Worm (Caenorhabditis elegans): Measurements from ENCODE around the gene F43C11.10.

Gene F43C11.10

DNA sequence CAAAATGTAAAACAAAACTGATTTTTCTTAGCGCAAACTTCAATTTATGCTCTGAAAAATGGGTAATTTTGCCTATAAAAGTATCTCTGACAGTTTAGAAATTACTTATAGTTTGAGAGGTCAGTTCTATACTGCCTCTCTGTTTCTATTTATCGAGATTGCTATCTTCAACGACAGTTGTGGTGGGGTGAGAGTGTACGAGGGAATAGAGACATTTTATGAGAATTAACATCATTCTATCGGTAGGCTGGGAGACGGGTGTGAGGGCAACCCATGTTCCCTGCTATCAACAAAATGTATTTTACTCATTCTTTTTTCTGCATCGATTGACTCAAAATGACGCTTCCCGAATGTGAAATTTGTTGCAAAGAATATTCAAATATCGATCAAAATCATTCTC lies 32.3 kb downstream of the F43C11.10 start, which contains the start of gene ZK1240.3:
Gene ZK1240.3 (plus strand): TSS at position 238 of the 400 bp plus-strand sequence.
- TF ChIP-seq unc-62 (GFP tag; optimal IDR thresholded peaks at IDR 0.05) = no peak

- TF ChIP-seq unc-62 (GFP tag; optimal IDR thresholded peaks at IDR 0.05) = no peak
These were observed 34.5 kb downstream of the F43C11.10 start, which contains the start of the genes ZK1240.5 and ZK1240.9 for ce11 chrII:2317883-2318357. ZK1240.5 (minus strand) TSS chrII:2317933. ZK1240.9 (plus strand) TSS chrII:2318189.

DNA sequence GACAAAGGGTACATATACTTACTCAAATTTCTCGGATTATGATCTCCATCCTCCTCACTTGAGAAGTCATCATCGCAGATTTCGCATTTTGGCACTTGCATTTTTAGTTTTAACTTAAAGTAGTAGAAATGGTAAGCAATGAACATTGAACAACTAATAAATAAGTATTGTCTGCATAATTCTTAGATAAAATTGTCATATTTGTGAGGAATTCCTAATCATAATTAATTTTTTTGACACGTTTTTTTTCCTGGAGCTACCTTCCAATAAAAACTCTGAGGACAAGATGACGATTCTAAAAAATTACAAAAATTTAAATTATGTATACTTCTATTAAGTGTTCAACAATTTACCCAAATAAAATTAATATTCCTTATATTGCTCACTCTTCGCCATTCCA lies 39.7 kb downstream of the F43C11.10 start, which contains the start of the genes trim-21 and B0281.1:
Gene trim-21 (minus strand): TSS at position 101 of the 400 bp plus-strand sequence.
Gene B0281.1 (plus strand): TSS at position 321 of the 400 bp plus-strand sequence.
- TF ChIP-seq unc-62 (GFP tag; optimal IDR thresholded peaks at IDR 0.05) = no peak

DNA sequence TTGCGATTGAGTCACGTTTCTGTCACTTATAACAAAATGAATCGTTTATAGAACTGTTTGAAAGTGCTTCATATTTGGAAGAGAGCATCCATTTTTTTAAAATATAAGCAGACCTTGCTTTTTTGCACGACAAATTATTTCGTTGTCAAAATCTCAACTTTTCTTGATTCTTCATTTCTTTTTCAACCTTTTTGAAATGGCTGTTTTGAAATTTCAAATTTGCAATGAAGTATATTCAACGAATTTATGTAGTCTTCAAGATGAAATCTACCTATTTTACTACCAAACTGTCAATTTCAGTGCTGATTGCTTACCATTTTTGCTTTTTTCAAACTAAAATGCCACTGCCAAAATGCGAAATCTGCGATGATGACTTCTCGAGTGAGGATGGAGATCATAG lies 45.7 kb downstream of the F43C11.10 start, which contains the start of gene B0281.3:
Gene B0281.3 (plus strand): TSS at position 301 of the 400 bp plus-strand sequence.
- no peak for TF ChIP-seq unc-62 (GFP tag; optimal IDR thresholded peaks at IDR 0.05)

- no peak for TF ChIP-seq unc-62 (GFP tag; optimal IDR thresholded peaks at IDR 0.05)
These were observed 46.9 kb downstream of the F43C11.10 start for ce11 chrII:2305507-2305906.

DNA sequence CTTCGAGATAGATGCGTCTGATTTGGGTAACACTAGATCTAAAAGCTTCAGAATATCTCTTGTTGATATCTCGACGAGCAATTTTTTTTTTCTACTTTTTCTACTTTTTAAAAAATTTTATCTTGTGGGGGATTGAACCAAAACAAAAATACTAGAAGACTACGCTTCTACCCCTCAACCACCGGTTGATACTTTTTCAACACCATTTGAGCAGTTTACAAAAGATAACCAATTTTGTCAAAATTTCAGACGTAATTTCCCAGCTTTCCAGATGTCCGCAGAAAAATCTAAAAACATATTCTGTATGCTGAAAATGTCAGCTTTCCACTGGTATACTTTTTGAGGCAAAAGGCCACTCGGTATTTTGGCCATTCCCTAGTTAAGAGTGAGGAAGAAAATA lies 47.9 kb downstream of the F43C11.10 start:
- no peak for TF ChIP-seq unc-62 (GFP tag; optimal IDR thresholded peaks at IDR 0.05)

DNA sequence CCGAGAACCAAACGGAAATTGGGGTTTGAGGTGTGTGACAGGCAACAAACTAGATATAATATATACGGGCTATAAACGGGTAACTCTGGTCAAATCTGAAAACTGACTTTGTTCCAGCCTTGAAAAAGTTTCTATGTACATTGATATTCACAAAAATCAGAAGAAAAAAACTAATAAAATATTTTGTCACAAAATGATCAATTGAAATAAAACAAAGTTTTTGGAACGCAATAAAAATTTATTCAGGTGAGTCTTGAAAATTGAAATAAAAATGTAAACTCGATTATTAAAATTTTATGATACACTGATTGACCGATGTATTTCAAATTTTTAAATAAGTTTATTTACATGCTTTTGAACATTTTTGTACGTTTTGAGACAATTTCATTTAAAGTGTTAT lies 50.1 kb downstream of the F43C11.10 start, which contains the start of gene B0281.6:
Gene B0281.6 (minus strand): TSS at position 101 of the 400 bp plus-strand sequence.
- TF ChIP-seq unc-62 (GFP tag; optimal IDR thresholded peaks at IDR 0.05) = no peak

ce11 chrII:2300861-2301260 lies 51.6 kb downstream of the F43C11.10 start, which contains the start of gene B0281.5:
B0281.5 (minus strand) TSS chrII:2300961.
- no peak for TF ChIP-seq unc-62 (GFP tag; optimal IDR thresholded peaks at IDR 0.05)
